Worm (Caenorhabditis elegans) whole organism, mixed stage, embryonic: ENCODE data around the gene dmd-6.

Experiments
- blmp-1 ChIP-seq: fragments of 150-350 bp; optimal IDR thresholded peaks from 2 replicates; lab custom pipeline; 2014; ENCODE audit warnings: missing biosample characterization, missing genetic modification characterization
- elt-1 ChIP-seq: sonication (generic microtip); optimal IDR thresholded peaks from 2 replicates; lab custom pipeline; 2017; ENCODE audit warnings: missing genetic modification characterization, mild to moderate bottlenecking, missing compliant biosample characterization, antibody characterized with exemption, moderate library complexity, borderline replicate concordance; ENCODE audit not compliant: insufficient read depth
- flh-1 ChIP-seq: fragments of 200-800 bp; sonication (Bioruptor generic); optimal IDR thresholded peaks from 2 replicates; lab custom pipeline; 2018; ENCODE audit warnings: mild to moderate bottlenecking, missing genetic modification characterization, moderate library complexity, missing compliant biosample characterization
- lsy-2 ChIP-seq: fragments of 150-350 bp; optimal IDR thresholded peaks from 2 replicates; lab custom pipeline; 2014; ENCODE audit warnings: missing biosample characterization, missing genetic modification characterization
- nhr-12 ChIP-seq: fragments of 150-350 bp; optimal IDR thresholded peaks from 2 replicates; lab custom pipeline; 2014; ENCODE audit warnings: missing biosample characterization, missing genetic modification characterization
- nhr-237 ChIP-seq: fragments of 150-350 bp; optimal IDR thresholded peaks from 2 replicates; lab custom pipeline; 2014; ENCODE audit warnings: missing biosample characterization, missing genetic modification characterization
- nhr-28 ChIP-seq: fragments of 150-350 bp; optimal IDR thresholded peaks from 2 replicates; lab custom pipeline; 2014; ENCODE audit warnings: missing biosample characterization, missing genetic modification characterization
- nhr-76 ChIP-seq: sonication (generic microtip); optimal IDR thresholded peaks from 2 replicates; lab custom pipeline; 2017; ENCODE audit warnings: missing biosample characterization, missing genetic modification characterization
- pha-4 ChIP-seq: fragments of 150-350 bp; optimal IDR thresholded peaks from 2 replicates; lab custom pipeline; 2018; ENCODE audit warnings: missing biosample characterization, missing genetic modification reagents, missing genetic modification characterization
- snpc-4 ChIP-seq: fragments of 150-350 bp; optimal IDR thresholded peaks from 2 replicates; lab custom pipeline; 2014; ENCODE audit warnings: missing biosample characterization, missing genetic modification characterization
- tbx-8 ChIP-seq: fragments of 200-800 bp; sonication (Bioruptor generic); optimal IDR thresholded peaks from 2 replicates; lab custom pipeline; 2018; ENCODE audit warnings: mild to moderate bottlenecking, missing genetic modification characterization, moderate library complexity, missing compliant biosample characterization
- unc-62 ChIP-seq: fragments of 150-350 bp; optimal IDR thresholded peaks from 2 replicates; lab custom pipeline; 2014; ENCODE audit warnings: missing biosample characterization, missing genetic modification reagents, missing genetic modification characterization
- ztf-11 ChIP-seq: fragments of 150-350 bp; optimal IDR thresholded peaks from 2 replicates; lab custom pipeline; 2014; ENCODE audit warnings: missing biosample characterization, missing genetic modification characterization

DNA sequence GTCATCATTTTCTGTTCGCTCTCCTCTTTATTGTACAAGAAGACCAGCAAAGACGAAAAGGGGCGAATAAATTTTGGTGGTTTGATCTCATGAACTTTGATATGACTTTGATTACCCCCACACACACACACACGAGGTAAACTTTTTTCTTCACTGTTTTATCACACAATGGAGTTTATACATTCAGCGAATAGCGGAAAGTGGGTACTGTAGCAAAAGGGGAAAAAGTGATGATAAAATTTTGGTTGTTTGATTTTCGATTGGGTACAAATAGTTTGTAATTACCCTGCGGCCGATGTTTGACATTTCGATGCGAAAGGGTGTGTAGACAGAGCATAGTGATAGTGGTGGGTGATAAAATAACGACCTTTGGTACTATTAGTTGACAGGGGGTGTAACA, 22.2 kb upstream of the dmd-6 start:
- TF ChIP-seq elt-1 (tag; lab: Kevin White, UChicago) (no peak), nhr-12 (tag; lab: Kevin White, UChicago) (no peak), ztf-11 (tag; lab: Kevin White, UChicago) (no peak), pha-4 (tag; lab: Kevin White, UChicago) (no peak), nhr-28 (tag; lab: Kevin White, UChicago) (no peak), nhr-237 (tag; lab: Kevin White, UChicago) (peak; percentile 11), blmp-1 (tag; lab: Kevin White, UChicago) (no peak), flh-1 (no peak), lsy-2 (tag; lab: Kevin White, UChicago) (peak; percentile 26), snpc-4 (tag; lab: Kevin White, UChicago) (no peak), unc-62 (no peak), tbx-8 (no peak), nhr-76 (tag; lab: Kevin White, UChicago) (no peak)
